Worm (Caenorhabditis elegans): ENCODE measurements around the gene M176.9.

M176.9 gene

ce11 chrII:9362249-9362648 is 49.1 kb downstream of the M176.9 start:
- TF ChIP-seq tra-4 (tag; optimal IDR thresholded peaks at IDR 0.05) = no peak
- TF ChIP-seq hmbx-1 (tag; optimal IDR thresholded peaks at IDR 0.05) = no peak
- no peak for TF ChIP-seq tbx-11 (GFP tag; IDR thresholded peaks at IDR 0.05)
